Fruit fly (Drosophila melanogaster): Measurements from ENCODE around the gene Vps13D.

DNA sequence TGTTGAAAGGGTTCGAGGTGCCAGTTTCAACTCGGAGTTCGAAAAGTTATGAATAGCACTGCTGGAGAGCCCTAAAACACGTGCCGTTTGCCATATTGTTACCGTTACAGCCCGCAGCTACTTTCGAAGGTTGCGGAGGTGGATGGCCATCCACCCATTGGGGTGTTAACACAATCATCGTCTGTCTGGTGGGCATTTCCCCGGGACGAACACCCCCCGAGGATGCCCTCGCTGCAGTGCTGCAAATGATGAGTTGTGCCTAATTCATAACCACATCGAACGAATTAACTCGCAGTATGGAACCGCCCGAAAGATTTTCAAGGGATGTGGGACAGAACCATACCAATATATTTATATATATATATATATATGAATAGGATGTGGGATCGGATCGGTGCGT is 27.6 kb upstream of the Vps13D start:
- TF ChIP-seq CG33017 (tag; optimal IDR thresholded peaks at IDR 0.05): no peak
- no peak for TF ChIP-seq bab1 (GFP tag; optimal IDR thresholded peaks at IDR 0.05)
- no peak for TF ChIP-seq kay (GFP tag; ENCODE audit: borderline replicate concordance)
- no peak for TF ChIP-seq Crg-1 (GFP tag; optimal IDR thresholded peaks at IDR 0.05)
- no peak for TF ChIP-seq Hr96 (GFP tag; optimal IDR thresholded peaks at IDR 0.05)
- TF ChIP-seq CG11617 (GFP tag; optimal IDR thresholded peaks at IDR 0.05): no peak

Data from whole organism, adult.